Fruit fly (Drosophila melanogaster): ENCODE data around the gene CG14995.

The CG14995 gene

DNA sequence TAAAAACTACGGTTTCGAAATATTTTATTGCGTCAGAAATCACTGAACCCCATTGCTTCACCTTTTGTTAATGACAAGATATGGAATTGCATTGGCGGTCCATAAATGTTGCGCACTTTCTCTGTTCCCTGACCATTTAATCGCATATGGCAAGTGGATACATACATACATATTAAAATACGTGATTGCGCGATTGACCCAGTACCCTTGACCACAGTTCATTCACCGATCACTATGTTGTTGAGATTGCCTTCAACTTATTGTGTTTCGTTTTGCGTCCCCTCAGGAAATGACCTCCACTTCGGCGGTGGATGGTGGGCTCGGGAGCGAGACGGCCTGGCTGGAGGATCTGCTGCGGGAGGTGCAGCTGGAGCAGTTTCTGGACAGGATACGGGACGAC, 7.2 kb upstream of the CG14995 start:
- TF ChIP-seq CG17806 (tag; optimal IDR thresholded peaks at IDR 0.05), result no peak
- no peak for TF ChIP-seq CG32121 (GFP tag; IDR thresholded peaks at IDR 0.05)
- peak; percentile 92 for TF ChIP-seq EcR (GFP tag; optimal IDR thresholded peaks at IDR 0.05)

dm6 chr3L:4108844-4109494, 5.9 kb upstream of the CG14995 start:
- peak; percentile 31 for TF ChIP-seq CG17806 (tag; optimal IDR thresholded peaks at IDR 0.05)
- peak; percentile 79 for TF ChIP-seq CG8301 (tag; optimal IDR thresholded peaks at IDR 0.05)
- TF ChIP-seq CG9948 (tag; optimal IDR thresholded peaks at IDR 0.05), result peak; percentile 63
- peak; percentile 41 for TF ChIP-seq Pif1B (GFP tag; optimal IDR thresholded peaks at IDR 0.05)
- TF ChIP-seq EcR (GFP tag; optimal IDR thresholded peaks at IDR 0.05), result no peak
- peak; percentile 66 for TF ChIP-seq CG8159 (tag; optimal IDR thresholded peaks at IDR 0.05)
- peak; percentile 79 for TF ChIP-seq CG14655 (GFP tag; optimal IDR thresholded peaks at IDR 0.05)
- no peak for TF ChIP-seq CG10348 (GFP tag; IDR thresholded peaks at IDR 0.05)
- peak; percentile 81 for TF ChIP-seq Pif1A (GFP tag; optimal IDR thresholded peaks at IDR 0.05)
- peak; percentile 15 for TF ChIP-seq gl (tag; optimal IDR thresholded peaks at IDR 0.05)
- peak; percentile 69 for TF ChIP-seq CG15710 (tag; optimal IDR thresholded peaks at IDR 0.05)
- peak; percentile 39 for TF ChIP-seq CG13204 (GFP tag; optimal IDR thresholded peaks at IDR 0.05)
- TF ChIP-seq CG4496 (GFP tag; IDR thresholded peaks at IDR 0.05), result peak; percentile 59; the same call in 1 of the 3 replicates
- peak; percentile 48 for TF ChIP-seq CG32121 (GFP tag; IDR thresholded peaks at IDR 0.05)
- no peak for TF ChIP-seq CG12605 (GFP tag; IDR thresholded peaks at IDR 0.05)
- TF ChIP-seq D1 (tag; optimal IDR thresholded peaks at IDR 0.05), result no peak
- TF ChIP-seq fd96Ca (GFP tag; IDR thresholded peaks at IDR 0.05), result peak; percentile 55; the same call in 1 of the 3 replicates
- peak; percentile 41 for TF ChIP-seq CG34367 (tag; optimal IDR thresholded peaks at IDR 0.05)
- peak; percentile 61 for TF ChIP-seq Ets98B (GFP tag; IDR thresholded peaks at IDR 0.05)
- peak; percentile 58 for TF ChIP-seq Snoo (tag; optimal IDR thresholded peaks at IDR 0.05)

DNA sequence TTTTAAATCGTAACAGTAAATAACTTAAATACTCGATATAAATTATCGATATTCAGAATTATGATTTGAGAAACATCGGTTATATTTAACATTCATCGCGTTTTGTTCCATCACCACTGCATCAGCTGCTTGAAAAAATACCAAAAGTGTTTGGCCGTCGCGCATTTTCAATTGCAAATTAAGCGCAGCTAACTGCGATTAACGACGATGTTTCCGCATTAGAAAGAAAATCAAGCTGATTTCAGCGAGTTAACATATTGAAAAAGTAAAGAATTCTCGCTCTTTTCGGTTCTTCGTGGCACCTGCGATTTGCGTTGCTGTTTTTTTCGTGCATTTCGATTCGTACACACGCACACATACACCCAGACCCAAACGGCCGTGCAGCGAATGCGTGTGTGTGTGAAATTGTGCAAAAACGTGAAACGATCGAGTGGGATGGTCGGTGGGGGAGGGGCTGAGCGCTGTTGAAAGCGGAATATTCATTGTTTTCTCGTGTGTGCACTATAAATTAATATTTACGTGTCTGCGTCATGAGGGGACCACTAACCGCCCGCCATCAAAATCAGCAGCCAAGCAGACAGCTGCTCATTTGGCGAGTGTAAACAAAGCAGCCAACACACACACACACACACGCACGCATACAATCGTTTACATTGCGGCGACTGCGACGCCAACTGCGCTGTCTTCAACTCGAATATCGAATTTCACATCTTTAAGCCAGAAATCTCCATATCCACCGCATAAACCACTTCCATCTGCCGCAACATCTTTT, 5.2 kb upstream of the CG14995 start, which contains the start of gene Ack:
Ack (plus strand) TSS at position 115 of the 772 bp plus-strand sequence.
- TF ChIP-seq CG13204 (GFP tag; optimal IDR thresholded peaks at IDR 0.05), result peak; percentile 17
- TF ChIP-seq EcR (GFP tag; optimal IDR thresholded peaks at IDR 0.05), result no peak
- TF ChIP-seq CG34367 (tag; optimal IDR thresholded peaks at IDR 0.05), result no peak
- TF ChIP-seq CG32121 (GFP tag; IDR thresholded peaks at IDR 0.05), result peak; percentile 22; the same call in 1 of the 2 replicates
- no peak for TF ChIP-seq CG8301 (tag; optimal IDR thresholded peaks at IDR 0.05)

DNA sequence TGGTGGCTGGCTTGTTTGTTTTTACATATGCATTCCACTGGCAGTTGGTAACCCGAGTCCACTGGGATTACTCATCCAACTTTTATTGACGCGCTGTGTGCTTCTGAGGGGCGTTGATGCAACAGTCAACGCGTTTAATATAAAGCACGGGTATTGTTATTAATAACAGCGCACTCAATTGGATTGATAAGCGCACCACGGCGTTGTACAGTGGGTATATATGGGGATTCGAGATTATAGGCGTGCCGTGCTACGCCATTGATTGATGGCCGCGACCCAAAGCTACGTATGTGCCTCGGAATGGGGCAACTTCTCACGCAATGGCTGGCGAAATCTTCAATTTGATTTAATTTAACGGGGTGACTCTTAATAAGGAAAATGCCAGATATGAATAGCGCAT, 4.1 kb upstream of the CG14995 start:
- TF ChIP-seq gl (tag; optimal IDR thresholded peaks at IDR 0.05) (no peak), D1 (tag; optimal IDR thresholded peaks at IDR 0.05) (no peak), EcR (GFP tag; optimal IDR thresholded peaks at IDR 0.05) (peak; percentile 52), rn (GFP tag; IDR thresholded peaks at IDR 0.05) (no peak)

dm6 chr3L:4103258-4104247, 497 bp upstream of the CG14995 start, which contains the start of gene Fit1:
TSS of gene Fit1 (plus strand) at chr3L:4103564.
- TF ChIP-seq CG12605 (GFP tag; IDR thresholded peaks at IDR 0.05), result 0 out of 2 replicates have a peak, but pooled peaks have one; percentile 34
- TF ChIP-seq CG8159 (tag; optimal IDR thresholded peaks at IDR 0.05), result no peak
- TF ChIP-seq EcR (GFP tag; optimal IDR thresholded peaks at IDR 0.05), result peak; percentile 42

DNA sequence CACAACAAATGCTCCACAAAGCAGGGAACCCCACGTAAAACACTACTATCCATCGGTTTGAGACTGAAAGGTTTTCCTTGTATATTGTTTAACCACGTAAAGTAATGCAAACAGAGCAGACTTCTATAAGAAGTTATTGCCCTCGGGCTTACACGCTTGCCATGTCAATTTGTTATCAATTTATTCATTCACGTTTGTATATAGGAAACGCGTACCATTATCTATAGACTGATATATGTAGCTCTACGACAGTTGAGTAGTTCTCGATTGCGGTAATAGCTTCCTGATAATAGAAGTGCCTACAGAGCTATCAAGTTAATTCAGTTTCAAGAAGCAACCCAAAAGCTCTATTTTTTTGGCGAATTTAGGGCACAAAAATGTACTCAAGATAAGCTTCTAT, 3.9 kb downstream of the CG14995 start:
- TF ChIP-seq EcR (GFP tag; optimal IDR thresholded peaks at IDR 0.05) (peak; percentile 70), CG34367 (tag; optimal IDR thresholded peaks at IDR 0.05) (no peak)

DNA sequence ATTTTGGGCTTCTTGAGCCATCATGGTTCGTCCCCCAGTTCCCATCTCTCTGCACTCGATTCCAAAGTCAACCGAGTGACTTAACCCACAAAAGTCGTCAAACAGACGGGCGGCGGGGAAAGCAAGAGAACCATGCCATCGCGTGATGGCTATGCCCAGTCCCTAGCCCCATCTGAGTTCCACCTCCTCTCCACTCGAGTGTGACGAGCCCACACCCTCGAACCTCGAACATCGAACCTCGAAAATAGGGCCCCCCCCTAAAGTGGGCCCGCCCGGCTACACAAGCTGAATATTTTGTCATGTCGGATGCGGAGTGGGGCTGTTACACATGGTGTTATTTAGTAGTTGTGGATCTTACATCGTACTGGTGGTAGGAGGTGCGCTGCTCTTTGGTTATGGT, 6.5 kb downstream of the CG14995 start:
- TF ChIP-seq CG14655 (GFP tag; optimal IDR thresholded peaks at IDR 0.05), result no peak
- no peak for TF ChIP-seq CG15710 (tag; optimal IDR thresholded peaks at IDR 0.05)
- TF ChIP-seq Pif1A (GFP tag; optimal IDR thresholded peaks at IDR 0.05), result no peak
- no peak for TF ChIP-seq Pif1B (GFP tag; optimal IDR thresholded peaks at IDR 0.05)
- TF ChIP-seq CG4496 (GFP tag; IDR thresholded peaks at IDR 0.05), result no peak
- TF ChIP-seq CG32121 (GFP tag; IDR thresholded peaks at IDR 0.05), result no peak
- TF ChIP-seq CG17806 (tag; optimal IDR thresholded peaks at IDR 0.05), result no peak
- TF ChIP-seq Ets98B (GFP tag; IDR thresholded peaks at IDR 0.05), result no peak
- peak; percentile 46 for TF ChIP-seq EcR (GFP tag; optimal IDR thresholded peaks at IDR 0.05)
